Worm (Caenorhabditis elegans): ENCODE data around the gene str-92.

DNA sequence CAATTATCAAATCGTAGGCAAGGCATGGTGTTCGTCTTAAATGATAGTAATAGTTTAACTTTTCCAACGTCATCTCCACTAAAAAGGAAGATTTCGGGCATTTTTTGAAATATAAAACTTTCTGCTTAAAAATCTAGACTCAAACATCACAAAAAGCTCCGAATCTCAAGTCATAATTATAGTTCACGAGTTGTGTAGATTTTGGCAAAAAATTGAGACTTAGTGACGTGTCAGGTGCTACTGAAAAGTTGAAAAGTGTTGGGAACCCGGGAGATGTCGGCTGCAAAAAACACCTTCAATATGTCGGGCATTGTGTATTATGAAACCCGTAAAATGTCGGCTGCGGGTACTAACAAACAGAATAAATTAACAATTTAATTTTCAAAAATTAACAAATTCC, 19.3 kb upstream of the str-92 start, which contains the start of gene Y26G10.1:
- TF ChIP-seq pqm-1 (tag; optimal IDR thresholded peaks at IDR 0.05) (no peak), nhr-11 (tag; optimal IDR thresholded peaks at IDR 0.05) (no peak), nhr-25 (tag; optimal IDR thresholded peaks at IDR 0.05) (no peak), ztf-11 (tag; optimal IDR thresholded peaks at IDR 0.05) (no peak), zag-1 (tag; optimal IDR thresholded peaks at IDR 0.05) (no peak), pha-4 (tag; optimal IDR thresholded peaks at IDR 0.05) (no peak), lin-39 (tag; optimal IDR thresholded peaks at IDR 0.05) (no peak), snpc-4 (tag; optimal IDR thresholded peaks at IDR 0.05) (no peak), ztf-4 (tag; optimal IDR thresholded peaks at IDR 0.05) (no peak), ama-1 (optimal IDR thresholded peaks at IDR 0.05) (no peak), elt-3 (tag; optimal IDR thresholded peaks at IDR 0.05) (no peak), lsy-12 (tag; optimal IDR thresholded peaks at IDR 0.05) (no peak), egl-27 (tag; optimal IDR thresholded peaks at IDR 0.05) (no peak), hmg-11 (tag; optimal IDR thresholded peaks at IDR 0.05) (no peak)
